Worm (Caenorhabditis elegans) whole organism, late embryonic: Measurements from ENCODE around the gene arrd-7.

Experiments
- F13H6.1 ChIP-seq: sonication (generic microtip); optimal IDR thresholded peaks from 2 replicates; lab custom pipeline; 2016; ENCODE audit warnings: missing genetic modification characterization, missing compliant biosample characterization
- Y22D7AL.16 ChIP-seq: sonication (generic microtip); optimal IDR thresholded peaks from 2 replicates; lab custom pipeline; 2016; ENCODE audit warnings: missing genetic modification characterization, missing compliant biosample characterization
- ama-1 ChIP-seq: fragments of 150-350 bp; optimal IDR thresholded peaks from 2 replicates; lab custom pipeline; 2014
- ceh-19 ChIP-seq: fragments of 200-800 bp; sonication (Bioruptor generic); optimal IDR thresholded peaks from 2 replicates; lab custom pipeline; 2018; ENCODE audit warnings: mild to moderate bottlenecking, missing genetic modification characterization, missing compliant biosample characterization
- dmd-4 ChIP-seq: sonication (generic microtip); optimal IDR thresholded peaks from 2 replicates; lab custom pipeline; 2016; ENCODE audit warnings: borderline replicate concordance, missing genetic modification characterization, missing compliant biosample characterization
- fkh-10 ChIP-seq: fragments of 150-350 bp; optimal IDR thresholded peaks from 2 replicates; lab custom pipeline; 2014; ENCODE audit warnings: missing biosample characterization, missing genetic modification reagents, missing genetic modification characterization
- hlh-30 ChIP-seq: sonication (generic microtip); optimal IDR thresholded peaks from 2 replicates; lab custom pipeline; 2017; ENCODE audit warnings: antibody characterized with exemption, missing genetic modification characterization, missing compliant biosample characterization; ENCODE audit not compliant: insufficient read depth
- nfya-1 ChIP-seq: sonication (generic microtip); optimal IDR thresholded peaks from 2 replicates; lab custom pipeline; 2017; ENCODE audit warnings: missing genetic modification characterization, mild to moderate bottlenecking, missing compliant biosample characterization, antibody characterized with exemption, moderate library complexity
- nhr-11 ChIP-seq: fragments of 150-350 bp; optimal IDR thresholded peaks from 2 replicates; lab custom pipeline; 2014; ENCODE audit warnings: missing biosample characterization, missing genetic modification characterization
- npax-4 ChIP-seq: sonication (generic microtip); optimal IDR thresholded peaks from 2 replicates; lab custom pipeline; 2016; ENCODE audit warnings: missing genetic modification characterization, missing compliant biosample characterization
- pax-1 ChIP-seq: fragments of 150-350 bp; optimal IDR thresholded peaks from 2 replicates; lab custom pipeline; 2014; ENCODE audit warnings: missing biosample characterization, missing genetic modification characterization
- tbx-2 ChIP-seq: sonication (generic microtip); optimal IDR thresholded peaks from 2 replicates; lab custom pipeline; 2016; ENCODE audit warnings: missing genetic modification characterization, missing compliant biosample characterization
- unc-86 ChIP-seq: sonication (generic microtip); optimal IDR thresholded peaks from 2 replicates; lab custom pipeline; 2016; ENCODE audit warnings: missing genetic modification characterization, missing compliant biosample characterization
- zip-5 ChIP-seq: sonication (generic microtip); optimal IDR thresholded peaks from 2 replicates; lab custom pipeline; 2016; ENCODE audit warnings: missing genetic modification characterization, missing compliant biosample characterization

DNA sequence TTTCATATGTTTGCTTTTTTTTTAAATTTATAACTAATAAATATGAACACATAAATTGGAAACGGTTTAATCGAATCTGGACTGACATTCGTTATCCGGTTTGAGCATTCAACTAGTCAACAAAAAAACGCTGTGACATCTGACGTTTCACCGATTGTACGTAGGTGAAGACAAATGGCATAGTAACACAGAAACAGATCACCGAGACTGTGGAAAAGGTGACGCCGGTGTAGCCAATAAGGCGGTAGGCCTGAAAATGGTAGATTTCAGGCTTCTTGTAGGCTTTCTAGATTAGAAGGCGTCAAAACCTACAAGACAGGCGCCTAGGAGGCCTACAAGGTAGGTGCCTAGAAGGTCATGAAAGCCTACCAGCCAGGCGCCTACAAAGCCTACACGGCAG lies 8.8 kb upstream of the arrd-7 start:
- TF ChIP-seq npax-4 (tag; lab: Kevin White, UChicago) = no peak
- no peak for TF ChIP-seq tbx-2 (tag; lab: Kevin White, UChicago)
- no peak for TF ChIP-seq Y22D7AL.16 (tag; lab: Kevin White, UChicago)
- no peak for TF ChIP-seq hlh-30
- TF ChIP-seq ama-1 (lab: Kevin White, UChicago) = no peak
- TF ChIP-seq F13H6.1 (tag; lab: Kevin White, UChicago) = no peak
- no peak for TF ChIP-seq dmd-4 (tag; lab: Kevin White, UChicago)
- TF ChIP-seq zip-5 = no peak
- TF ChIP-seq nfya-1 (tag; lab: Kevin White, UChicago) = no peak
- no peak for TF ChIP-seq ceh-19
- no peak for TF ChIP-seq nhr-11
- TF ChIP-seq fkh-10 (GFP tag; lab: Kevin White, UChicago) = no peak
- TF ChIP-seq pax-1 (tag; lab: Kevin White, UChicago) = no peak
- TF ChIP-seq unc-86 = no peak
